Worm (Caenorhabditis elegans) whole organism, L2 larva: ENCODE data around the gene F41G3.6.

Experiments
- fos-1 ChIP-seq: fragments of 150-350 bp; optimal IDR thresholded peaks from 2 replicates; lab custom pipeline; 2014; ENCODE audit warnings: missing biosample characterization, missing genetic modification characterization
- mab-5 ChIP-seq: fragments of 150-350 bp; optimal IDR thresholded peaks from 2 replicates; lab custom pipeline; 2014; ENCODE audit warnings: missing biosample characterization, missing genetic modification characterization
- mdl-1 ChIP-seq, 2 experiments: fragments of 150-350 bp in 1 of 2; sonication (generic microtip) in 1 of 2; optimal IDR thresholded peaks; 2 replicates each; lab custom pipeline; 2017; ENCODE audit warnings: missing biosample characterization in 2 of 2, missing genetic modification characterization in 2 of 2
- unc-39 ChIP-seq: fragments of 150-350 bp; optimal IDR thresholded peaks from 2 replicates; lab custom pipeline; 2014; ENCODE audit warnings: missing biosample characterization, missing genetic modification characterization
- unc-62 ChIP-seq: fragments of 150-350 bp; optimal IDR thresholded peaks from 2 replicates; lab custom pipeline; 2014; ENCODE audit warnings: missing biosample characterization, missing genetic modification reagents, missing genetic modification characterization

- TF ChIP-seq unc-62 (no peak), mdl-1 (tag; optimal IDR thresholded peaks at IDR 0.05; lab: Kevin White, UChicago) (no peak), fos-1 (tag; lab: Kevin White, UChicago) (peak; percentile 33), mab-5 (tag; lab: Kevin White, UChicago) (no peak), unc-39 (tag; lab: Kevin White, UChicago) (no peak)
Observed at ce11 chrII:6712177-6712981, 30.3 kb upstream of the F41G3.6 start, which contains the start of the genes dpy-10 and T14B4.19.
